Fruit fly (Drosophila melanogaster) whole organism: Measurements from ENCODE around the gene Cad87A.

Source experiments
- CG8478 ChIP-seq: fragments of >200 bp; optimal IDR thresholded peaks from 2 replicates; lab custom pipeline; 2018; ENCODE audit warnings: inconsistent platforms
- Dll ChIP-seq: fragments of >200 bp; optimal IDR thresholded peaks from 2 replicates; lab custom pipeline; 2017
- EcR ChIP-seq, 2 experiments: fragments of >200 bp; optimal IDR thresholded peaks; 2 replicates each; lab custom pipeline; 2017; ENCODE audit warnings: missing biosample characterization in 2 of 2, missing genetic modification characterization in 2 of 2, missing genetic modification reagents in 2 of 2
- pan ChIP-seq: fragments of >200 bp; optimal IDR thresholded peaks from 2 replicates; lab custom pipeline; 2017
- psq ChIP-seq: fragments of >200 bp; optimal IDR thresholded peaks from 2 replicates; lab custom pipeline; 2017
- usp ChIP-seq: fragments of >200 bp; optimal IDR thresholded peaks from 2 replicates; lab custom pipeline; 2017; ENCODE audit warnings: missing biosample characterization, missing genetic modification characterization, mixed read lengths

The Cad87A gene

dm6 chr3R:11948903-11949358, at the start of gene Cad87A:
TSS of gene Cad87A (minus strand) at chr3R:11949129.
- no peak for TF ChIP-seq usp (GFP tag; lab: Kevin White, UChicago)
- no peak for TF ChIP-seq Dll (lab: Kevin White, UChicago)
- no peak for TF ChIP-seq EcR (GFP tag; optimal IDR thresholded peaks at IDR 0.05; lab: Kevin White, UChicago)
- no peak for TF ChIP-seq psq (lab: Kevin White, UChicago)
- no peak for TF ChIP-seq CG8478 (lab: Kevin White, UChicago)
- TF ChIP-seq pan (lab: Kevin White, UChicago), result no peak

- TF ChIP-seq Dll (lab: Kevin White, UChicago) (no peak), CG8478 (lab: Kevin White, UChicago) (no peak), pan (lab: Kevin White, UChicago) (no peak), usp (GFP tag; lab: Kevin White, UChicago) (no peak), psq (lab: Kevin White, UChicago) (no peak), EcR (GFP tag; optimal IDR thresholded peaks at IDR 0.05; lab: Kevin White, UChicago) (no peak)
Measured at dm6 chr3R:11998130-11998529, 49.2 kb upstream of the Cad87A start.

- TF ChIP-seq pan (lab: Kevin White, UChicago) (no peak), psq (lab: Kevin White, UChicago) (no peak), EcR (GFP tag; optimal IDR thresholded peaks at IDR 0.05; lab: Kevin White, UChicago) (no peak), CG8478 (lab: Kevin White, UChicago) (no peak), Dll (lab: Kevin White, UChicago) (no peak), usp (GFP tag; lab: Kevin White, UChicago) (no peak)
Measured at dm6 chr3R:11992934-11993670, 44.2 kb upstream of the Cad87A start, which contains the start of gene mfas. TSS of gene mfas (minus strand) at chr3R:11993315.

dm6 chr3R:11991538-11992164, 42.7 kb upstream of the Cad87A start:
- TF ChIP-seq EcR (GFP tag; optimal IDR thresholded peaks at IDR 0.05; lab: Kevin White, UChicago), result no peak
- TF ChIP-seq pan (lab: Kevin White, UChicago), result no peak
- TF ChIP-seq Dll (lab: Kevin White, UChicago), result no peak
- no peak for TF ChIP-seq psq (lab: Kevin White, UChicago)
- no peak for TF ChIP-seq usp (GFP tag; lab: Kevin White, UChicago)
- TF ChIP-seq CG8478 (lab: Kevin White, UChicago), result no peak

DNA sequence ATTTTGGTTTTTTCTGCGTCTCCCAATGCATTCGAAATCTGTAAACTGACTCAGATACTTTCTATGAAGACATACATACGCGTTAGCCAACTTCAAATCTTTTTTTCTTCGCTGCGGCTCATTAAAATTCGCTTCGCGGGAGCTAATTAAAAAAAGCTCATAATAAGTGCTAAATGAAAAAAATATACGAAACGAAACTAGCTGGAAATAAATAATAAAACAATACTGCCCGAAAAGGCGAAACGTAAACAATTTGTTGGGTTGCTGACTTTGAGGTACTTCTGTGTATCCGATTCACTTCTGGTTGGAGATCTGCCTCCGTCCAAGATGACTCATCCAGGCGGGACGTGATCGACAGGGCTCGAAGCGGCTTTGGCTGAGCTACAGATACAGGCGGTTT, 41.1 kb upstream of the Cad87A start:
- TF ChIP-seq usp (GFP tag; lab: Kevin White, UChicago), result no peak
- no peak for TF ChIP-seq pan (lab: Kevin White, UChicago)
- TF ChIP-seq CG8478 (lab: Kevin White, UChicago), result no peak
- no peak for TF ChIP-seq psq (lab: Kevin White, UChicago)
- TF ChIP-seq EcR (GFP tag; optimal IDR thresholded peaks at IDR 0.05; lab: Kevin White, UChicago), result no peak
- no peak for TF ChIP-seq Dll (lab: Kevin White, UChicago)

dm6 chr3R:11989206-11989605, 40.3 kb upstream of the Cad87A start:
- TF ChIP-seq pan (lab: Kevin White, UChicago), result no peak
- no peak for TF ChIP-seq psq (lab: Kevin White, UChicago)
- TF ChIP-seq EcR (GFP tag; optimal IDR thresholded peaks at IDR 0.05; lab: Kevin White, UChicago), result no peak
- TF ChIP-seq CG8478 (lab: Kevin White, UChicago), result no peak
- no peak for TF ChIP-seq Dll (lab: Kevin White, UChicago)
- TF ChIP-seq usp (GFP tag; lab: Kevin White, UChicago), result no peak

dm6 chr3R:11984862-11985261, 35.9 kb upstream of the Cad87A start:
- no peak for TF ChIP-seq pan (lab: Kevin White, UChicago)
- no peak for TF ChIP-seq EcR (GFP tag; optimal IDR thresholded peaks at IDR 0.05; lab: Kevin White, UChicago)
- no peak for TF ChIP-seq usp (GFP tag; lab: Kevin White, UChicago)
- no peak for TF ChIP-seq psq (lab: Kevin White, UChicago)
- no peak for TF ChIP-seq Dll (lab: Kevin White, UChicago)
- TF ChIP-seq CG8478 (lab: Kevin White, UChicago), result no peak

DNA sequence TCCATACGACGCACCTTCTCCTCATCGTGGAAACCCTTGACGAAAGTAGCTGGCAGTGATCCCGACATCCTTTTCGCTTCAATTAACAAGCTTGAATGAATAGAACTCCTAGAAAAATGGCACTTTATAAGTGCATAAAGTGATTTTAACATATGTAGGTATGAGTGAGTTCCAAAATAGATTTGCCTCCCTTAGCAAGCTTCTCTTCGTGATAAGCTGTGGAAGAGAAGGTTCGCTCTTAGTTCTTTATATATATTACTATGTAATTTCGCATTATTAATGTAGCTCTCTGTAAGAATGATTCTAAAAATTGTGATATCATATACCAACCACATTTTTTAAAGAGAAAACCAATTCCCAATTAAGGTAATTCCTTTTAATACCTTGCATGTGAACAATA, 35.5 kb upstream of the Cad87A start, which contains the start of gene CG3397:
TSS of gene CG3397 (minus strand) at position 101 of the 400 bp plus-strand sequence.
- no peak for TF ChIP-seq Dll (lab: Kevin White, UChicago)
- no peak for TF ChIP-seq pan (lab: Kevin White, UChicago)
- TF ChIP-seq psq (lab: Kevin White, UChicago), result no peak
- TF ChIP-seq EcR (GFP tag; optimal IDR thresholded peaks at IDR 0.05; lab: Kevin White, UChicago), result no peak
- TF ChIP-seq CG8478 (lab: Kevin White, UChicago), result no peak
- TF ChIP-seq usp (GFP tag; lab: Kevin White, UChicago), result no peak

- TF ChIP-seq usp (GFP tag; lab: Kevin White, UChicago) (no peak), EcR (GFP tag; optimal IDR thresholded peaks at IDR 0.05; lab: Kevin White, UChicago) (no peak), pan (lab: Kevin White, UChicago) (no peak), psq (lab: Kevin White, UChicago) (no peak), CG8478 (lab: Kevin White, UChicago) (no peak), Dll (lab: Kevin White, UChicago) (no peak)
Measured at dm6 chr3R:11982547-11982946, 33.6 kb upstream of the Cad87A start.

DNA sequence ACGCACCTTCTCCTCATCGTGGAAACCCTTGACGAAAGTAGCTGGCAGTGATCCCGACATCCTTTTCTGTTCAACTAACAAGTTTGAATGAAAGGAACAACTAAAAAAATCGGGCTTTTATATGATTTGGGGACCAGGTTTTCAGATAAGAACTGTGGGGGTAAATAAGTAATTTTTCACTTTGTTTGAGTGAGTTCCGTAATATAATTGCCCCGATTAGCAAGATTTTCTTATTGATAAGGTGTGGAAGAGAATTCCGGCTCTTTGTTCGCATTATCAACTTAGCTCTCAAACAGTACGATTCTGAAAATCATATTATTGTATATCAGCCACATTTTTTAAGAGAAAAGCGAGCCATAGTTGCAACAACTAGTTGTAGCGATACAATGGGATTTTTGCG, 33.0 kb upstream of the Cad87A start, which contains the start of gene CG12224:
TSS of gene CG12224 (minus strand) at position 101 of the 400 bp plus-strand sequence.
- no peak for TF ChIP-seq EcR (GFP tag; optimal IDR thresholded peaks at IDR 0.05; lab: Kevin White, UChicago)
- no peak for TF ChIP-seq CG8478 (lab: Kevin White, UChicago)
- no peak for TF ChIP-seq Dll (lab: Kevin White, UChicago)
- TF ChIP-seq usp (GFP tag; lab: Kevin White, UChicago), result no peak
- TF ChIP-seq pan (lab: Kevin White, UChicago), result no peak
- TF ChIP-seq psq (lab: Kevin White, UChicago), result no peak
